Worm (Caenorhabditis elegans) whole organism, young adult: ENCODE data around the gene cyp-35C1.

Experiments
- Y53G8AR.9 ChIP-seq: fragments of 200-800 bp; sonication (Bioruptor generic); conservative IDR thresholded peaks from 2 replicates; pipeline ENCODE4 v1.3.6; 2022; ENCODE audit warnings: missing genetic modification reagents, missing genetic modification characterization, missing compliant biosample characterization
- aptf-2 ChIP-seq: fragments of 200-800 bp; sonication (Bioruptor generic); conservative IDR thresholded peaks from 2 replicates; pipeline ENCODE4 v1.3.6; 2022; ENCODE audit warnings: missing genetic modification reagents, missing genetic modification characterization, missing compliant biosample characterization
- ceh-79 ChIP-seq: sonication (generic microtip); optimal IDR thresholded peaks from 2 replicates; lab custom pipeline; 2017; ENCODE audit warnings: mild to moderate bottlenecking, missing genetic modification characterization, missing compliant biosample characterization
- egl-18 ChIP-seq: fragments of 200-800 bp; sonication (Bioruptor generic); IDR thresholded peaks from 2 replicates; pipeline ENCODE4 v1.3.6; 2022; ENCODE audit warnings: missing genetic modification reagents, missing genetic modification characterization, missing compliant biosample characterization
- hmg-1.2 ChIP-seq: fragments of 200-800 bp; sonication (Bioruptor generic); IDR thresholded peaks from 2 replicates; pipeline ENCODE4 v1.3.6; 2022; ENCODE audit warnings: missing genetic modification reagents, missing genetic modification characterization, missing compliant biosample characterization
- lin-40 ChIP-seq: sonication (generic microtip); optimal IDR thresholded peaks from 2 replicates; lab custom pipeline; 2016; ENCODE audit warnings: missing genetic modification characterization, mild to moderate bottlenecking, missing compliant biosample characterization, missing genotype, missing genetic modification reagents
- mes-4 ChIP-seq: sonication (generic microtip); optimal IDR thresholded peaks from 2 replicates; lab custom pipeline; 2016; ENCODE audit warnings: missing genotype, missing genetic modification characterization, missing compliant biosample characterization
- nfyb-1 ChIP-seq: fragments of 200-800 bp; sonication (Bioruptor generic); IDR thresholded peaks from 2 replicates; pipeline ENCODE4 v1.3.6; 2022; ENCODE audit warnings: missing genetic modification reagents, missing genetic modification characterization, missing compliant biosample characterization
- pha-4 ChIP-seq: fragments of 150-350 bp; sonication (generic microtip); optimal IDR thresholded peaks from 2 replicates; lab custom pipeline; 2014; ENCODE audit warnings: missing biosample characterization, missing genetic modification reagents, missing genetic modification characterization
- snpc-1.3 ChIP-seq: sonication (generic microtip); optimal IDR thresholded peaks from 2 replicates; lab custom pipeline; 2017; ENCODE audit warnings: missing genetic modification characterization, mild to moderate bottlenecking, missing compliant biosample characterization, antibody characterized with exemption, moderate library complexity, missing genotype, missing genetic modification reagents; ENCODE audit not compliant: insufficient read depth
- snpc-4 ChIP-seq, 5 experiments: fragments of 150-350 bp in 1 of 5; sonication (generic microtip) in 4 of 5; optimal IDR thresholded peaks; 2 replicates each; lab custom pipeline; 2014 to 2018; ENCODE audit warnings: missing genetic modification characterization in 5 of 5, missing biosample characterization in 3 of 5, antibody characterized with exemption in 2 of 5, mild to moderate bottlenecking in 2 of 5, missing compliant biosample characterization in 2 of 5, missing genotype in 2 of 5, moderate library complexity in 2 of 5, missing genetic modification reagents in 1 of 5
- sptf-2 ChIP-seq: fragments of 200-800 bp; sonication (Bioruptor generic); optimal IDR thresholded peaks from 2 replicates; lab custom pipeline; 2018; ENCODE audit warnings: mild to moderate bottlenecking, missing genetic modification characterization, missing compliant biosample characterization
- unc-62 ChIP-seq: fragments of 150-350 bp; optimal IDR thresholded peaks from 2 replicates; lab custom pipeline; 2014; ENCODE audit warnings: missing biosample characterization, missing genetic modification reagents, missing genetic modification characterization
- ztf-6 ChIP-seq: fragments of 200-800 bp; sonication (Bioruptor generic); IDR thresholded peaks from 2 replicates; pipeline ENCODE4 v1.3.6; 2022; ENCODE audit warnings: missing genetic modification reagents, missing genetic modification characterization, missing compliant biosample characterization

DNA sequence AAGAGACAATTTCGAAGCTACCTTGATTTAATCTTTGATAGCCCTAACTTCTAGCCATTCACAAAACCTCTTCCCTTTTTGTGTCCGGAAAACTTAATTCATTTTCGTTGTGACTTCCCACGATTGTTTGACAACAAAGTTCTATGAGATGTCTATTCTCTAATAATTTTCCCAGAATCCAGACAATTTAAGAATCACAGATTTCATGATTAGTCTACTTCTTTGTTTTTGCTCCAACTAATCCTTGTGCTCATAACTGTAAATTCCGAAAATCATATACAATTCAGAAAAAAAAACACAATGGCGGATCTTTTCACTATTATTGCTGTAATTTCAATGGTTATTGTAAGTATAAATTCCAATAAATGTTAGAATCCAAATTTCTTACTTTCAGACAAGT, 35.8 kb downstream of the cyp-35C1 start, which contains the start of gene srx-137:
- TF ChIP-seq sptf-2 (GFP tag; lab: Kevin White, UChicago) (no peak), egl-18 (GFP tag; lab: Robert Waterston, UW) (no peak), Y53G8AR.9 (GFP tag; lab: Robert Waterston, UW) (no peak), aptf-2 (GFP tag; lab: Robert Waterston, UW) (no peak), ztf-6 (GFP tag; lab: Robert Waterston, UW) (no peak), snpc-1.3 (no peak), mes-4 (tag; lab: Kevin White, UChicago) (no peak), hmg-1.2 (GFP tag; lab: Robert Waterston, UW) (no peak), pha-4 (tag; lab: Kevin White, UChicago) (no peak), snpc-4 (GFP tag; optimal IDR thresholded peaks at IDR 0.05; lab: Kevin White, UChicago) (no peak), snpc-4 (tag; optimal IDR thresholded peaks at IDR 0.05; lab: Kevin White, UChicago) (no peak), unc-62 (GFP tag; lab: Kevin White, UChicago) (no peak), lin-40 (tag; lab: Kevin White, UChicago) (no peak), ceh-79 (no peak), nfyb-1 (GFP tag; lab: Robert Waterston, UW) (no peak)
